Fruit fly (Drosophila melanogaster) whole organism, embryonic: ENCODE data around the gene CG10038.

Experiments used
- CG1603 ChIP-seq: fragments of 200-800 bp; sonication (Bioruptor generic); optimal IDR thresholded peaks from 2 replicates; lab custom pipeline; 2019; ENCODE audit warnings: missing biosample characterization, mild to moderate bottlenecking, missing genetic modification characterization, moderate library complexity
- Mad ChIP-seq: fragments of 200-800 bp; sonication (Bioruptor generic); optimal IDR thresholded peaks from 2 replicates; lab custom pipeline; 2016; ENCODE audit warnings: missing biosample characterization, missing genetic modification characterization
- Nf-YA ChIP-seq: fragments of 200-800 bp; sonication (Bioruptor generic); IDR thresholded peaks from 2 replicates; pipeline ENCODE4 v1.3.6; 2022; ENCODE audit warnings: missing biosample characterization, missing genetic modification characterization
- Sry-β ChIP-seq: fragments of 200-800 bp; sonication (Bioruptor generic); optimal IDR thresholded peaks from 2 replicates; lab custom pipeline; 2018; ENCODE audit warnings: missing biosample characterization, mild to moderate bottlenecking, missing genetic modification characterization, moderate library complexity
- aop ChIP-seq: fragments of 200-800 bp; sonication (Bioruptor generic); IDR thresholded peaks from 2 replicates; pipeline ENCODE4 v1.3.6; 2022; ENCODE audit warnings: missing biosample characterization, missing genetic modification characterization
- nom ChIP-seq: fragments of 200-800 bp; sonication (Bioruptor generic); optimal IDR thresholded peaks from 2 replicates; lab custom pipeline; 2017; ENCODE audit warnings: missing biosample characterization, missing genetic modification characterization, mild to moderate bottlenecking, moderate library complexity, missing genetic modification reagents
- phol ChIP-seq: fragments of 200-800 bp; sonication (Bioruptor generic); optimal IDR thresholded peaks from 3 replicates; lab custom pipeline; 2018; ENCODE audit warnings: missing biosample characterization, mild to moderate bottlenecking, missing genetic modification characterization, moderate library complexity
- tx ChIP-seq: fragments of 200-800 bp; sonication (Bioruptor generic); optimal IDR thresholded peaks from 2 replicates; lab custom pipeline; 2016; ENCODE audit warnings: missing biosample characterization, missing genetic modification characterization

DNA sequence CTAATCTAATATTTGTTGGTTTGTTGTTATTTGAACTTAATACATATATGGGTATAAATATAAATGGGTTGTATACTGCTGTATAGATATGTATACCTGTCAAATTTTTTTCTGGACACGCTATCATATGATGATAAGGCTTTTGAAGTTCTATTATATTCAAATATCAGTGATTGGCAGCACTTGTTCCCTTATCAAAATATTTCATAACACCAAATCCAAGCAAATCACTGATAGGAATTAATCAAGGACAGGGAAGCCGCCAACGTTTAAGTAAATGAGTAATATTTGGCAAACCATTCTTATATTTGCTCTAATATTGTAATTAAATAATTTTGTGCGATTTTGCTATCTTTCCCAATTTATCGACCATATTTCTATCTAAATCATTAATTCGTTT, 28.8 kb upstream of the CG10038 start:
- TF ChIP-seq aop (no peak), Nf-YA (GFP tag; lab: Robert Waterston, UW) (no peak), CG1603 (tag; lab: Kevin White, UChicago) (no peak), tx (GFP tag; lab: Kevin White, UChicago) (no peak), Mad (no peak), Sry-β (GFP tag; lab: Kevin White, UChicago) (no peak), phol (tag; lab: Kevin White, UChicago) (no peak), nom (GFP tag; lab: Kevin White, UChicago) (no peak)
